Fruit fly (Drosophila melanogaster) whole organism, embryonic: Measurements from ENCODE around the gene vers.
A peak's percentile ranks its signal among the peaks of the same experiment; 100 is the strongest.

ENCODE experiments used
- Ada2b ChIP-seq: fragments of 200-800 bp; sonication (Bioruptor generic); IDR thresholded peaks from 2 replicates; pipeline ENCODE4 v1.3.6; 2022; ENCODE audit warnings: missing biosample characterization, missing genetic modification characterization
- C15 ChIP-seq: fragments of 200-800 bp; sonication (Bioruptor generic); IDR thresholded peaks from 3 replicates; pipeline ENCODE4 v1.3.6; 2022; ENCODE audit warnings: missing biosample characterization, missing genetic modification characterization
- CG10209 ChIP-seq: fragments of 200-800 bp; sonication (Bioruptor generic); optimal IDR thresholded peaks from 3 replicates; lab custom pipeline; 2017; ENCODE audit warnings: missing biosample characterization, mild to moderate bottlenecking, missing genetic modification characterization, missing genetic modification reagents
- CG10543 ChIP-seq: fragments of 200-800 bp; sonication (Bioruptor generic); optimal IDR thresholded peaks from 3 replicates; lab custom pipeline; 2017; ENCODE audit warnings: missing biosample characterization, mild to moderate bottlenecking, missing genetic modification characterization, moderate library complexity
- CG11398 ChIP-seq: fragments of 200-800 bp; sonication (Bioruptor generic); optimal IDR thresholded peaks from 2 replicates; lab custom pipeline; 2016; ENCODE audit warnings: missing biosample characterization, missing genetic modification characterization
- CG12155 ChIP-seq: fragments of 200-800 bp; sonication (Bioruptor generic); optimal IDR thresholded peaks from 3 replicates; lab custom pipeline; 2016; ENCODE audit warnings: missing biosample characterization, missing genetic modification characterization
- CG12219 ChIP-seq: fragments of 200-800 bp; sonication (Bioruptor generic); optimal IDR thresholded peaks from 3 replicates; lab custom pipeline; 2018; ENCODE audit warnings: missing biosample characterization, mild to moderate bottlenecking, missing genetic modification characterization
- CG12299 ChIP-seq: fragments of 200-800 bp; sonication (Bioruptor generic); optimal IDR thresholded peaks from 2 replicates; lab custom pipeline; 2018; ENCODE audit warnings: missing biosample characterization, mild to moderate bottlenecking, missing genetic modification characterization
- CG14014 ChIP-seq: fragments of 200-800 bp; sonication (Bioruptor generic); IDR thresholded peaks from 2 replicates; pipeline ENCODE4 v1.3.6; 2022; ENCODE audit warnings: missing biosample characterization, missing genetic modification characterization
- CG14050 ChIP-seq: fragments of 200-800 bp; sonication (Bioruptor generic); IDR thresholded peaks from 3 replicates; pipeline ENCODE4 v1.3.6; 2022; ENCODE audit warnings: missing biosample characterization, missing genetic modification characterization
- CG16863 ChIP-seq: fragments of 200-800 bp; sonication (Bioruptor generic); optimal IDR thresholded peaks from 3 replicates; lab custom pipeline; 2016; ENCODE audit warnings: missing biosample characterization, missing genetic modification characterization
- CG18262 ChIP-seq: fragments of 200-800 bp; optimal IDR thresholded peaks from 3 replicates; lab custom pipeline; 2019; ENCODE audit warnings: missing biosample characterization, mild to moderate bottlenecking, missing genetic modification characterization, moderate library complexity
- CG18476 ChIP-seq: fragments of 200-800 bp; sonication (Bioruptor generic); optimal IDR thresholded peaks from 2 replicates; lab custom pipeline; 2016; ENCODE audit warnings: missing biosample characterization, mild to moderate bottlenecking, missing genetic modification characterization
- CG2116 ChIP-seq: fragments of 200-800 bp; sonication (Bioruptor generic); optimal IDR thresholded peaks from 3 replicates; lab custom pipeline; 2018; ENCODE audit warnings: missing biosample characterization, mild to moderate bottlenecking, missing genetic modification characterization
- CG2129 ChIP-seq: fragments of 200-800 bp; sonication (Bioruptor generic); IDR thresholded peaks from 2 replicates; pipeline ENCODE4 v1.3.6; 2022; ENCODE audit warnings: missing biosample characterization, missing genetic modification characterization; ENCODE audit not compliant: partially characterized antibody
- CG31224 ChIP-seq: fragments of 200-800 bp; sonication (Bioruptor generic); IDR thresholded peaks from 2 replicates; pipeline ENCODE4 v1.3.6; 2022; ENCODE audit warnings: missing biosample characterization, missing genetic modification characterization
- CG31365 ChIP-seq: fragments of 200-800 bp; sonication (Bioruptor generic); optimal IDR thresholded peaks from 2 replicates; lab custom pipeline; 2018; ENCODE audit warnings: missing biosample characterization, mild to moderate bottlenecking, missing genetic modification characterization
- CG31388 ChIP-seq: fragments of 200-800 bp; sonication (Bioruptor generic); optimal IDR thresholded peaks from 2 replicates; lab custom pipeline; 2016; ENCODE audit warnings: missing biosample characterization, missing genetic modification characterization
- CG7271 ChIP-seq: fragments of 200-800 bp; sonication (Bioruptor generic); optimal IDR thresholded peaks from 2 replicates; lab custom pipeline; 2018; ENCODE audit warnings: missing biosample characterization, mild to moderate bottlenecking, missing genetic modification characterization, moderate library complexity
- CG7357 ChIP-seq: fragments of 200-800 bp; sonication (Bioruptor generic); IDR thresholded peaks from 3 replicates; pipeline ENCODE4 v1.3.6; 2022; ENCODE audit warnings: missing biosample characterization, missing genetic modification characterization
- CG7556 ChIP-seq: fragments of 200-800 bp; sonication (Bioruptor generic); optimal IDR thresholded peaks from 2 replicates; lab custom pipeline; 2017; ENCODE audit warnings: missing biosample characterization, mild to moderate bottlenecking, missing genetic modification characterization
- CG8290 ChIP-seq, 3 experiments: fragments of 200-800 bp; sonication (Bioruptor generic); optimal IDR thresholded peaks; 2 replicates each; lab custom pipeline; 2016 to 2019; ENCODE audit warnings: missing biosample characterization in 3 of 3, missing genetic modification characterization in 3 of 3, mild to moderate bottlenecking in 2 of 3, moderate library complexity in 1 of 3
- CG9215 ChIP-seq: fragments of 200-800 bp; sonication (Bioruptor generic); IDR thresholded peaks from 2 replicates; pipeline ENCODE4 v1.3.6; 2022; ENCODE audit warnings: missing biosample characterization, missing genetic modification characterization
- CG9727 ChIP-seq: fragments of 200-800 bp; sonication (Bioruptor generic); optimal IDR thresholded peaks from 3 replicates; lab custom pipeline; 2017; ENCODE audit warnings: missing biosample characterization, mild to moderate bottlenecking, missing genetic modification characterization
- Chrac-16 ChIP-seq: fragments of 200-800 bp; sonication (Bioruptor generic); optimal IDR thresholded peaks from 3 replicates; lab custom pipeline; 2016; ENCODE audit warnings: missing biosample characterization, missing genetic modification characterization
- D ChIP-seq, 2 experiments: fragments of 200-800 bp in 1 of 2; fragments of >200 bp in 1 of 2; sonication (Bioruptor generic) in 1 of 2; optimal IDR thresholded peaks; 2 replicates in 1 of 2; 3 replicates in 1 of 2; lab custom pipeline; 2017; ENCODE audit warnings: mild to moderate bottlenecking in 1 of 2, missing biosample characterization in 1 of 2, missing genetic modification characterization in 1 of 2, missing genetic modification reagents in 1 of 2
- Deaf1 ChIP-seq: fragments of 200-800 bp; optimal IDR thresholded peaks from 3 replicates; lab custom pipeline; 2019; ENCODE audit warnings: missing biosample characterization, mild to moderate bottlenecking, missing genetic modification characterization, moderate library complexity
- Doc2 ChIP-seq: fragments of 200-800 bp; sonication (Bioruptor generic); IDR thresholded peaks from 2 replicates; pipeline ENCODE4 v1.3.6; 2022; ENCODE audit warnings: missing biosample characterization, missing genetic modification characterization
- Fer3 ChIP-seq: fragments of 200-800 bp; sonication (Bioruptor generic); optimal IDR thresholded peaks from 2 replicates; lab custom pipeline; 2018; ENCODE audit warnings: missing biosample characterization, mild to moderate bottlenecking, missing genetic modification characterization, moderate library complexity
- Nf-YA ChIP-seq: fragments of 200-800 bp; sonication (Bioruptor generic); IDR thresholded peaks from 2 replicates; pipeline ENCODE4 v1.3.6; 2022; ENCODE audit warnings: missing biosample characterization, missing genetic modification characterization
- Nf-YB ChIP-seq: fragments of 200-800 bp; sonication (Bioruptor generic); optimal IDR thresholded peaks from 3 replicates; lab custom pipeline; 2019; ENCODE audit warnings: missing biosample characterization, mild to moderate bottlenecking, missing genetic modification characterization, moderate library complexity
- Ptx1 ChIP-seq: fragments of 200-800 bp; sonication (Bioruptor generic); IDR thresholded peaks from 2 replicates; pipeline ENCODE4 v1.3.6; 2022; ENCODE audit warnings: missing biosample characterization, missing genetic modification characterization
- Rfx ChIP-seq: fragments of 200-800 bp; sonication (Bioruptor generic); IDR thresholded peaks from 2 replicates; pipeline ENCODE4 v1.3.6; 2022; ENCODE audit warnings: missing biosample characterization, missing genetic modification characterization
- Sin3A ChIP-seq: fragments of >200 bp; optimal IDR thresholded peaks from 2 replicates; lab custom pipeline; 2018
- Sry-δ ChIP-seq: fragments of 200-800 bp; sonication (Bioruptor generic); optimal IDR thresholded peaks from 2 replicates; lab custom pipeline; 2016; ENCODE audit warnings: missing biosample characterization, missing genetic modification characterization
- Taf1 ChIP-seq: fragments of 200-800 bp; sonication (Bioruptor generic); IDR thresholded peaks from 2 replicates; pipeline ENCODE4 v1.3.6; 2022; ENCODE audit warnings: missing biosample characterization, missing genetic modification characterization
- cas ChIP-seq: fragments of 200-800 bp; sonication (Bioruptor generic); IDR thresholded peaks from 2 replicates; pipeline ENCODE4 v1.3.6; 2022; ENCODE audit warnings: missing biosample characterization, missing genetic modification characterization
- dan ChIP-seq: fragments of 200-800 bp; sonication (Bioruptor generic); IDR thresholded peaks from 2 replicates; pipeline ENCODE4 v1.3.6; 2022; ENCODE audit warnings: missing biosample characterization, missing genetic modification characterization
- dati ChIP-seq: fragments of 200-800 bp; sonication (Bioruptor generic); IDR thresholded peaks from 2 replicates; pipeline ENCODE4 v1.3.6; 2022; ENCODE audit warnings: missing biosample characterization, missing genetic modification characterization
- inv ChIP-seq: fragments of 200-800 bp; sonication (Bioruptor generic); IDR thresholded peaks from 2 replicates; pipeline ENCODE4 v1.3.6; 2022; ENCODE audit warnings: missing biosample characterization, missing genetic modification characterization; ENCODE audit not compliant: partially characterized antibody
- kah ChIP-seq: fragments of 200-800 bp; sonication (Bioruptor generic); optimal IDR thresholded peaks from 2 replicates; lab custom pipeline; 2018; ENCODE audit warnings: missing biosample characterization, mild to moderate bottlenecking, missing genetic modification characterization
- klu ChIP-seq: fragments of 200-800 bp; sonication (Bioruptor generic); IDR thresholded peaks from 2 replicates; pipeline ENCODE4 v1.3.6; 2022; ENCODE audit warnings: missing biosample characterization, missing genetic modification characterization
- lola ChIP-seq, 3 experiments: fragments of >200 bp in 2 of 3; fragments of 200-800 bp in 1 of 3; sonication (Bioruptor generic) in 1 of 3; optimal IDR thresholded peaks; 2 replicates each; lab custom pipeline; 2017 to 2019; ENCODE audit warnings: missing biosample characterization in 3 of 3, missing genetic modification characterization in 3 of 3, mild to moderate bottlenecking in 1 of 3, moderate library complexity in 1 of 3
- nerfin-2 ChIP-seq: fragments of 200-800 bp; sonication (Bioruptor generic); IDR thresholded peaks from 2 replicates; pipeline ENCODE4 v1.3.6; 2022; ENCODE audit warnings: missing biosample characterization, missing genetic modification characterization; ENCODE audit not compliant: partially characterized antibody
- sna ChIP-seq: fragments of 200-800 bp; sonication (Bioruptor generic); IDR thresholded peaks from 2 replicates; pipeline ENCODE4 v1.3.6; 2022; ENCODE audit warnings: missing biosample characterization, missing genetic modification characterization; ENCODE audit not compliant: partially characterized antibody
- ssp ChIP-seq: fragments of 200-800 bp; sonication (Bioruptor generic); IDR thresholded peaks from 2 replicates; pipeline ENCODE4 v1.3.6; 2022; ENCODE audit warnings: missing biosample characterization, missing genetic modification characterization
- sug ChIP-seq: fragments of 200-800 bp; optimal IDR thresholded peaks from 2 replicates; lab custom pipeline; 2019; ENCODE audit warnings: missing biosample characterization, mild to moderate bottlenecking, missing genetic modification characterization, moderate library complexity
- tgo ChIP-seq: fragments of 200-800 bp; sonication (Bioruptor generic); IDR thresholded peaks from 3 replicates; pipeline ENCODE4 v1.3.6; 2022; ENCODE audit warnings: missing biosample characterization, missing genetic modification characterization
- unpg ChIP-seq: fragments of 200-800 bp; sonication (Bioruptor generic); optimal IDR thresholded peaks from 3 replicates; lab custom pipeline; 2018; ENCODE audit warnings: missing biosample characterization, mild to moderate bottlenecking, missing genetic modification characterization, moderate library complexity

vers gene

dm6 chr3L:12136630-12137029, 20.7 kb downstream of the vers start, which contains the start of the genes CG5645 and Atg12 (continued):
- TF ChIP-seq CG14014 (GFP tag; lab: Robert Waterston, UW) (peak; percentile 25; the same call in 1 of the 2 replicates), CG10543 (GFP tag; lab: Kevin White, UChicago) (peak; percentile 71), Chrac-16 (GFP tag; lab: Kevin White, UChicago) (peak; percentile 45), CG31388 (GFP tag; lab: Kevin White, UChicago) (peak; percentile 14), CG12299 (peak; percentile 60), Deaf1 (tag; lab: Kevin White, UChicago) (peak; percentile 24), inv (GFP tag; lab: Robert Waterston, UW) (peak; percentile 79), Fer3 (tag; lab: Kevin White, UChicago) (peak; percentile 64), Taf1 (GFP tag; lab: Robert Waterston, UW) (peak; percentile 11; the same call in 1 of the 2 replicates), CG8290 (GFP tag; optimal IDR thresholded peaks at IDR 0.05; lab: Kevin White, UChicago) (no peak), CG8290 (tag; optimal IDR thresholded peaks at IDR 0.05; lab: Kevin White, UChicago) (no peak), CG18476 (GFP tag; lab: Kevin White, UChicago) (peak; percentile 61), cas (GFP tag; lab: Robert Waterston, UW) (peak; percentile 29; the same call in 1 of the 2 replicates), CG9215 (GFP tag; lab: Robert Waterston, UW) (peak; percentile 33; the same call in 1 of the 2 replicates), ssp (GFP tag; lab: Robert Waterston, UW) (peak; percentile 55), sna (GFP tag; lab: Robert Waterston, UW) (peak; percentile 93), CG9727 (GFP tag; lab: Kevin White, UChicago) (peak; percentile 50), nerfin-2 (GFP tag; lab: Robert Waterston, UW) (peak; percentile 56; the same call in 1 of the 2 replicates), Ada2b (peak; percentile 59; the same call in 1 of the 2 replicates), CG18262 (tag; lab: Kevin White, UChicago) (peak; percentile 63), CG11398 (no peak), klu (no peak; the same call in 1 of the 2 replicates), C15 (GFP tag; lab: Robert Waterston, UW) (no peak), Sin3A (lab: Kevin White, UChicago) (no peak), dati (GFP tag; lab: Robert Waterston, UW) (no peak), D (optimal IDR thresholded peaks at IDR 0.05; lab: Kevin White, UChicago) (no peak), D (GFP tag; optimal IDR thresholded peaks at IDR 0.05; lab: Kevin White, UChicago) (peak; percentile 20), Doc2 (GFP tag; lab: Robert Waterston, UW) (no peak), CG10209 (GFP tag; lab: Kevin White, UChicago) (no peak), Rfx (GFP tag; lab: Robert Waterston, UW) (peak; percentile 69; the same call in 1 of the 2 replicates), Sry-δ (GFP tag; lab: Kevin White, UChicago) (peak; percentile 85), CG7556 (GFP tag; lab: Kevin White, UChicago) (peak; percentile 52), CG2129 (peak; percentile 73), CG12155 (peak; percentile 41), CG31224 (no peak), CG7357 (GFP tag; lab: Robert Waterston, UW) (no peak), Ptx1 (peak; percentile 73), Nf-YB (GFP tag; lab: Kevin White, UChicago) (no peak), sug (peak; percentile 64), CG31365 (no peak), tgo (GFP tag; lab: Robert Waterston, UW) (peak; percentile 65; the same call in 2 of the 3 replicates), CG2116 (GFP tag; lab: Kevin White, UChicago) (peak; percentile 78), CG16863 (GFP tag; lab: Kevin White, UChicago) (no peak), Nf-YA (GFP tag; lab: Robert Waterston, UW) (peak; percentile 21; the same call in 1 of the 2 replicates), CG12219 (GFP tag; lab: Kevin White, UChicago) (no peak), lola (GFP tag; optimal IDR thresholded peaks at IDR 0.05; lab: Kevin White, UChicago) (peak in 1 of 3 experiments; percentile 43), CG14050 (GFP tag; lab: Robert Waterston, UW) (peak; percentile 36; the same call in 1 of the 3 replicates), unpg (peak; percentile 73), CG7271 (tag; lab: Kevin White, UChicago) (no peak), kah (no peak), dan (no peak)
